Fruit fly (Drosophila melanogaster) whole organism, prepupa: Measurements from ENCODE around the gene Col4a1.

Source experiments
- Blimp-1 ChIP-seq: fragments of 200-800 bp; sonication (Bioruptor generic); optimal IDR thresholded peaks from 3 replicates; lab custom pipeline; 2017; ENCODE audit warnings: missing biosample characterization, missing genetic modification characterization, mild to moderate bottlenecking, moderate library complexity, missing genetic modification reagents
- CG10631 ChIP-seq: fragments of 200-800 bp; sonication (Bioruptor generic); optimal IDR thresholded peaks from 2 replicates; lab custom pipeline; 2016; ENCODE audit warnings: missing biosample characterization, missing genetic modification characterization
- CG10669 ChIP-seq: fragments of 200-800 bp; sonication (Bioruptor generic); optimal IDR thresholded peaks from 3 replicates; lab custom pipeline; 2018; ENCODE audit warnings: missing biosample characterization, mild to moderate bottlenecking, missing genetic modification characterization, moderate library complexity
- CG11294 ChIP-seq: fragments of 200-800 bp; sonication (Bioruptor generic); IDR thresholded peaks from 2 replicates; pipeline ENCODE4 v1.3.6; 2022; ENCODE audit warnings: missing biosample characterization, missing genetic modification characterization
- CG11762 ChIP-seq: fragments of 200-800 bp; sonication (Bioruptor generic); optimal IDR thresholded peaks from 3 replicates; lab custom pipeline; 2016; ENCODE audit warnings: missing biosample characterization, missing genetic modification characterization; ENCODE audit not compliant: insufficient read depth
- CG11902 ChIP-seq: fragments of 200-800 bp; sonication (Bioruptor generic); optimal IDR thresholded peaks from 3 replicates; lab custom pipeline; 2016; ENCODE audit warnings: missing biosample characterization, missing genetic modification characterization
- CG15336 ChIP-seq: fragments of 200-800 bp; sonication (Bioruptor generic); IDR thresholded peaks from 2 replicates; pipeline ENCODE4 v1.3.6; 2022; ENCODE audit warnings: missing biosample characterization, missing genetic modification characterization
- CG1621 ChIP-seq: fragments of 200-800 bp; sonication (Bioruptor generic); optimal IDR thresholded peaks from 3 replicates; lab custom pipeline; 2018; ENCODE audit warnings: missing biosample characterization, mild to moderate bottlenecking, missing genetic modification characterization
- CG16779 ChIP-seq: fragments of 200-800 bp; sonication (Bioruptor generic); optimal IDR thresholded peaks from 3 replicates; lab custom pipeline; 2017; ENCODE audit warnings: missing biosample characterization, mild to moderate bottlenecking, missing genetic modification characterization
- CG3032 ChIP-seq: fragments of 200-800 bp; optimal IDR thresholded peaks from 2 replicates; lab custom pipeline; 2019; ENCODE audit warnings: missing biosample characterization, mild to moderate bottlenecking, missing genetic modification characterization, moderate library complexity
- CG6163 ChIP-seq: fragments of 200-800 bp; sonication (Bioruptor generic); IDR thresholded peaks from 3 replicates; pipeline ENCODE4 v1.3.6; 2022; ENCODE audit warnings: missing biosample characterization, missing genetic modification characterization
- CG6276 ChIP-seq: fragments of 200-800 bp; sonication (Bioruptor generic); optimal IDR thresholded peaks from 2 replicates; lab custom pipeline; 2017; ENCODE audit warnings: missing biosample characterization, mild to moderate bottlenecking, missing genetic modification characterization
- CG6792 ChIP-seq: fragments of 200-800 bp; sonication (Bioruptor generic); optimal IDR thresholded peaks from 3 replicates; lab custom pipeline; 2016; ENCODE audit warnings: missing biosample characterization, missing genetic modification characterization
- CG6808 ChIP-seq: fragments of 200-800 bp; sonication (Bioruptor generic); optimal IDR thresholded peaks from 3 replicates; lab custom pipeline; 2017; ENCODE audit warnings: missing biosample characterization, missing genetic modification characterization, mild to moderate bottlenecking, moderate library complexity, missing genetic modification reagents
- CG6854 ChIP-seq: fragments of 200-800 bp; sonication (Bioruptor generic); optimal IDR thresholded peaks from 2 replicates; lab custom pipeline; 2017; ENCODE audit warnings: missing biosample characterization, mild to moderate bottlenecking, missing genetic modification characterization
- CG7368 ChIP-seq: fragments of 200-800 bp; sonication (Bioruptor generic); optimal IDR thresholded peaks from 3 replicates; lab custom pipeline; 2016; ENCODE audit warnings: missing biosample characterization, missing genetic modification characterization
- CG8632 ChIP-seq: fragments of 200-800 bp; sonication (Bioruptor generic); optimal IDR thresholded peaks from 3 replicates; lab custom pipeline; 2016; ENCODE audit warnings: missing biosample characterization, missing genetic modification characterization
- CG9139 ChIP-seq: fragments of 200-800 bp; sonication (Bioruptor generic); optimal IDR thresholded peaks from 3 replicates; lab custom pipeline; 2017; ENCODE audit warnings: missing biosample characterization, mild to moderate bottlenecking, missing genetic modification characterization
- Eip75B ChIP-seq: fragments of 200-800 bp; sonication (Bioruptor generic); optimal IDR thresholded peaks from 3 replicates; lab custom pipeline; 2016; ENCODE audit warnings: missing biosample characterization, missing genetic modification characterization
- Eip78C ChIP-seq: fragments of 200-800 bp; sonication (Bioruptor generic); peaks from one replicate; lab custom pipeline; 2016; ENCODE audit warnings: missing biosample characterization, missing genetic modification characterization
- Eip93F ChIP-seq: fragments of 200-800 bp; sonication (Bioruptor generic); optimal IDR thresholded peaks from 2 replicates; lab custom pipeline; 2016; ENCODE audit warnings: missing biosample characterization, mild to moderate bottlenecking, missing genetic modification characterization
- Ets21C ChIP-seq: fragments of 200-800 bp; sonication (Bioruptor generic); optimal IDR thresholded peaks from 3 replicates; lab custom pipeline; 2016; ENCODE audit warnings: missing biosample characterization, missing genetic modification characterization
- Ets96B ChIP-seq: fragments of 200-800 bp; optimal IDR thresholded peaks from 2 replicates; lab custom pipeline; 2019; ENCODE audit warnings: missing biosample characterization, mild to moderate bottlenecking, missing genetic modification characterization, moderate library complexity
- Gug ChIP-seq: fragments of 200-800 bp; sonication (Bioruptor generic); IDR thresholded peaks from 2 replicates; pipeline ENCODE4 v1.3.6; 2022; ENCODE audit warnings: missing biosample characterization, missing genetic modification characterization
- Hr38 ChIP-seq: sonication (Bioruptor generic); optimal IDR thresholded peaks from 2 replicates; lab custom pipeline; 2016; ENCODE audit warnings: missing biosample characterization, missing genetic modification characterization
- Hr39 ChIP-seq: fragments of 200-800 bp; sonication (Bioruptor generic); optimal IDR thresholded peaks from 2 replicates; lab custom pipeline; 2016; ENCODE audit warnings: missing biosample characterization, missing genetic modification characterization
- Hr4 ChIP-seq: fragments of 200-800 bp; sonication (Bioruptor generic); optimal IDR thresholded peaks from 3 replicates; lab custom pipeline; 2016; ENCODE audit warnings: missing biosample characterization, missing genetic modification characterization
- Lpt ChIP-seq: fragments of 200-800 bp; sonication (Bioruptor generic); optimal IDR thresholded peaks from 3 replicates; lab custom pipeline; 2016; ENCODE audit warnings: missing biosample characterization, missing genetic modification characterization
- Met ChIP-seq: fragments of 200-800 bp; sonication (Bioruptor generic); optimal IDR thresholded peaks from 3 replicates; lab custom pipeline; 2016; ENCODE audit warnings: missing biosample characterization, missing genetic modification characterization
- OdsH ChIP-seq: fragments of 200-800 bp; sonication (Bioruptor generic); optimal IDR thresholded peaks from 3 replicates; lab custom pipeline; 2016; ENCODE audit warnings: missing biosample characterization, missing genetic modification characterization
- Smox ChIP-seq: fragments of 200-800 bp; sonication (Bioruptor generic); optimal IDR thresholded peaks from 3 replicates; lab custom pipeline; 2016; ENCODE audit warnings: missing biosample characterization, missing genetic modification characterization
- Sox102F ChIP-seq: fragments of 200-800 bp; sonication (Bioruptor generic); optimal IDR thresholded peaks from 2 replicates; lab custom pipeline; 2016; ENCODE audit warnings: missing biosample characterization, mild to moderate bottlenecking, missing genetic modification characterization
- Sox15 ChIP-seq: fragments of 200-800 bp; sonication (Bioruptor generic); optimal IDR thresholded peaks from 3 replicates; lab custom pipeline; 2016; ENCODE audit warnings: missing biosample characterization, missing genetic modification characterization
- achi ChIP-seq: fragments of 200-800 bp; sonication (Bioruptor generic); optimal IDR thresholded peaks from 3 replicates; lab custom pipeline; 2016; ENCODE audit warnings: missing biosample characterization, missing genetic modification characterization
- cyc ChIP-seq: fragments of 200-800 bp; sonication (Bioruptor generic); optimal IDR thresholded peaks from 3 replicates; lab custom pipeline; 2016; ENCODE audit warnings: missing biosample characterization, missing genetic modification characterization
- dac ChIP-seq: fragments of 200-800 bp; sonication (Bioruptor generic); optimal IDR thresholded peaks from 2 replicates; lab custom pipeline; 2017; ENCODE audit warnings: missing biosample characterization, mild to moderate bottlenecking, missing genetic modification characterization
- dsx ChIP-seq: fragments of 200-800 bp; optimal IDR thresholded peaks from 3 replicates; lab custom pipeline; 2019; ENCODE audit warnings: missing biosample characterization, mild to moderate bottlenecking, missing genetic modification characterization, moderate library complexity; ENCODE audit not compliant: poor library complexity, severe bottlenecking
- esn ChIP-seq: fragments of 200-800 bp; sonication (Bioruptor generic); optimal IDR thresholded peaks from 2 replicates; lab custom pipeline; 2016; ENCODE audit warnings: missing biosample characterization, mild to moderate bottlenecking, missing genetic modification characterization, moderate library complexity
- fd59A ChIP-seq: fragments of 200-800 bp; sonication (Bioruptor generic); optimal IDR thresholded peaks from 2 replicates; lab custom pipeline; 2017; ENCODE audit warnings: missing biosample characterization, mild to moderate bottlenecking, missing genetic modification characterization, missing genetic modification reagents
- fd85E ChIP-seq: fragments of 200-800 bp; sonication (Bioruptor generic); optimal IDR thresholded peaks from 3 replicates; lab custom pipeline; 2016; ENCODE audit warnings: missing biosample characterization, missing genetic modification characterization
- fkh ChIP-seq: fragments of 200-800 bp; sonication (Bioruptor generic); optimal IDR thresholded peaks from 3 replicates; lab custom pipeline; 2017; ENCODE audit warnings: missing biosample characterization, mild to moderate bottlenecking, missing genetic modification characterization, moderate library complexity
- pdm3 ChIP-seq: fragments of 200-800 bp; sonication (Bioruptor generic); optimal IDR thresholded peaks from 3 replicates; lab custom pipeline; 2016; ENCODE audit warnings: missing biosample characterization, missing genetic modification characterization
- spab ChIP-seq: fragments of 200-800 bp; sonication (Bioruptor generic); optimal IDR thresholded peaks from 2 replicates; lab custom pipeline; 2017; ENCODE audit warnings: missing biosample characterization, mild to moderate bottlenecking, missing genetic modification characterization, missing genetic modification reagents
- svp ChIP-seq: fragments of 200-800 bp; sonication (Bioruptor generic); peaks from one replicate; lab custom pipeline; 2016; ENCODE audit warnings: missing biosample characterization, missing genetic modification characterization
- topi ChIP-seq: fragments of 200-800 bp; sonication (Bioruptor generic); optimal IDR thresholded peaks from 3 replicates; lab custom pipeline; 2016; ENCODE audit warnings: missing biosample characterization, missing genetic modification characterization
- vri ChIP-seq: fragments of 200-800 bp; sonication (Bioruptor generic); optimal IDR thresholded peaks from 3 replicates; lab custom pipeline; 2016; ENCODE audit warnings: missing biosample characterization, mild to moderate bottlenecking, missing genetic modification characterization

Gene Col4a1

dm6 chr2L:5007256-5007655, 22.2 kb upstream of the Col4a1 start (continued):
- TF ChIP-seq CG10669 (GFP tag; lab: Kevin White, UChicago) (no peak), achi (GFP tag; lab: Kevin White, UChicago) (no peak), CG6792 (GFP tag; lab: Kevin White, UChicago) (no peak), Hr39 (GFP tag; lab: Kevin White, UChicago) (no peak), OdsH (GFP tag; lab: Kevin White, UChicago) (peak; percentile 9), fd85E (GFP tag; lab: Kevin White, UChicago) (no peak), vri (GFP tag; lab: Kevin White, UChicago) (peak; percentile 52), CG6276 (GFP tag; lab: Kevin White, UChicago) (no peak), Gug (no peak), Sox102F (GFP tag; lab: Kevin White, UChicago) (no peak), CG15336 (0 out of 2 replicates have a peak, but pooled peaks have one; percentile 15), CG11902 (GFP tag; lab: Kevin White, UChicago) (no peak), CG6163 (GFP tag; lab: Robert Waterston, UW) (peak; percentile 20; the same call in 1 of the 3 replicates), CG1621 (tag; lab: Kevin White, UChicago) (no peak), CG10631 (GFP tag; lab: Kevin White, UChicago) (no peak), CG11762 (GFP tag; lab: Kevin White, UChicago) (no peak), Ets96B (tag; lab: Kevin White, UChicago) (no peak), Smox (GFP tag; lab: Kevin White, UChicago) (no peak), topi (no peak), esn (GFP tag; lab: Kevin White, UChicago) (peak; percentile 9), Blimp-1 (GFP tag; lab: Kevin White, UChicago) (no peak), dac (GFP tag; lab: Kevin White, UChicago) (no peak), Ets21C (GFP tag; lab: Kevin White, UChicago) (no peak), cyc (GFP tag; lab: Kevin White, UChicago) (no peak), Eip75B (GFP tag; lab: Kevin White, UChicago) (no peak), CG9139 (no peak), spab (no peak), fd59A (GFP tag; lab: Kevin White, UChicago) (no peak), CG7368 (GFP tag; lab: Kevin White, UChicago) (no peak), Hr38 (GFP tag; lab: Kevin White, UChicago) (no peak), Eip78C (GFP tag; lab: Kevin White, UChicago) (peak; percentile 69), CG6854 (GFP tag; lab: Kevin White, UChicago) (no peak)

DNA sequence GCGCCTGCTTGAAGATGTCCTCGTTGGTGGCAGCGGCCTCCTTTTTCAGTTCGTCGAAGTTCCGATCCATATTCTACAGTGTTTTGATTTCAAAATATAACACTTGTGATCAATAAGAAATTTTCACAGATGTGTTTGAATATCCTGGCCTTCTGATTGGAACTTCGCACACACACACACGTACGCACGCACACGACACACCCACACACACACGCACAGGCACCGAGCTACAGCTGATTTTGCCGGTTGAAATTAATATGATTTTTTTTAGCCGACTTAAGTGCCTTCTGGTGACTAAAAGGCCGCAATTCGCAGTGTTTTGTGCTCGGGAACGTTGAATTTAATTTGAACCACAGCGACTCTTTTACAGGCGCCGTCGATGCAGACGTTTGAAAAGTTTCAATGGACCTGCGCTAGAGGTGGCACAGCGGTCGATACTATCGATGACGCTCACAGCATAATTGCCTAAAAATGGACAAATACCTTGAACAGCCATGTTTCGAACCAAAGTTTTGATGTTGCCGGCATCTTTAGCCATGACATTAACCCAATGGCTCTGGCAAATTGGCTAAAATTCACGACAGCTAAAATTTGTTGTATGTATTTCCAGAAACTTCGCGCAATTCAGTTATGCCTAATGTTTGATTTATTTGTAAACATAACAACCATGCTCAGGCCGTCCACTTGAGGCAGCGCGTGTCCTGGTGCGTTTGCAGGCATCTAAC, 19.9 kb upstream of the Col4a1 start, which contains the start of gene Rtnl1:
Rtnl1 (minus strand) TSS at position 415 of the 725 bp plus-strand sequence.
- TF ChIP-seq OdsH (GFP tag; lab: Kevin White, UChicago) = no peak
- TF ChIP-seq Eip78C (GFP tag; lab: Kevin White, UChicago) = peak; percentile 79
- no peak for TF ChIP-seq cyc (GFP tag; lab: Kevin White, UChicago)
- no peak for TF ChIP-seq CG8632 (GFP tag; lab: Kevin White, UChicago)
- TF ChIP-seq CG9139 = no peak
- TF ChIP-seq Eip93F (GFP tag; lab: Kevin White, UChicago) = no peak
- no peak for TF ChIP-seq CG11762 (GFP tag; lab: Kevin White, UChicago)
- peak; percentile 54 for TF ChIP-seq esn (GFP tag; lab: Kevin White, UChicago)
- peak; percentile 30 for TF ChIP-seq vri (GFP tag; lab: Kevin White, UChicago)
- peak; percentile 4 for TF ChIP-seq dsx
- no peak for TF ChIP-seq CG11294
- TF ChIP-seq CG15336 = 0 out of 2 replicates have a peak, but pooled peaks have one; percentile 14
- TF ChIP-seq Sox102F (GFP tag; lab: Kevin White, UChicago) = no peak
- no peak for TF ChIP-seq Hr4
- no peak for TF ChIP-seq Blimp-1 (GFP tag; lab: Kevin White, UChicago)
- TF ChIP-seq Sox15 = no peak
- TF ChIP-seq CG6276 (GFP tag; lab: Kevin White, UChicago) = no peak
- TF ChIP-seq fd85E (GFP tag; lab: Kevin White, UChicago) = no peak
- peak; percentile 2 for TF ChIP-seq CG1621 (tag; lab: Kevin White, UChicago)
- TF ChIP-seq Met (GFP tag; lab: Kevin White, UChicago) = no peak
- no peak for TF ChIP-seq fkh (GFP tag; lab: Kevin White, UChicago)
- TF ChIP-seq spab = no peak
- no peak for TF ChIP-seq achi (GFP tag; lab: Kevin White, UChicago)
- no peak for TF ChIP-seq Gug
- TF ChIP-seq svp (GFP tag; lab: Kevin White, UChicago) = no peak
- no peak for TF ChIP-seq Hr38 (GFP tag; lab: Kevin White, UChicago)
- no peak for TF ChIP-seq CG10669 (GFP tag; lab: Kevin White, UChicago)
- TF ChIP-seq pdm3 (GFP tag; lab: Kevin White, UChicago) = no peak
- TF ChIP-seq CG6808 = no peak
- TF ChIP-seq Ets21C (GFP tag; lab: Kevin White, UChicago) = no peak
- TF ChIP-seq CG3032 (tag; lab: Kevin White, UChicago) = peak; percentile 17
- TF ChIP-seq CG16779 (tag; lab: Kevin White, UChicago) = peak; percentile 1
- no peak for TF ChIP-seq Lpt (GFP tag; lab: Kevin White, UChicago)
